Worm (Caenorhabditis elegans): Measurements from ENCODE around the gene C24H10.3.

C24H10.3 gene

DNA sequence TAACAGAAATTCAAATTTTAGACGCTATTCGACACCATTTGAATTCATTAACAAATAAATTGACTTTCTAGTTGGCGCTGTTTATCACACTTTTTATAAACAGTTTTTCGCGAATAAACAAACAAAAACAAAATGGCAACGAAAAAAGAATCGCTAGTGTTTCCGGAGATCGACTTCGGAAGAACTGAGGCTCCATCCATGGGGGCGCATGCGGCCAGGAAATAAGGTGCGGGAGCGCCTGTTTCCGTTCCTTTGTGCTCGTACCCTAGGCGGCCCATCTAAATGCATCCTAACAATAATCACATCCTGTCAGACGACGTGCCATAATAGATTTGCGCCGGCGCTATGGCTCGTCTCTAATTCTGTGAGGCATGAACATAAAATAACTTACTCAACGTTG, 23.2 kb downstream of the C24H10.3 start:
- TF ChIP-seq aly-2 (tag; optimal IDR thresholded peaks at IDR 0.05) (no peak), nhr-77 (tag; optimal IDR thresholded peaks at IDR 0.05) (no peak), nhr-43 (tag; optimal IDR thresholded peaks at IDR 0.05; ENCODE audit: poor library complexity, severe bottlenecking) (no peak), ama-1 (optimal IDR thresholded peaks at IDR 0.05) (no peak), unc-39 (tag; optimal IDR thresholded peaks at IDR 0.05) (no peak), nhr-25 (tag; optimal IDR thresholded peaks at IDR 0.05) (no peak), fos-1 (tag; optimal IDR thresholded peaks at IDR 0.05) (no peak), nhr-28 (tag; optimal IDR thresholded peaks at IDR 0.05) (no peak), ceh-16 (tag; optimal IDR thresholded peaks at IDR 0.05) (no peak), ztf-4 (tag; optimal IDR thresholded peaks at IDR 0.05) (no peak), lin-15B (tag; optimal IDR thresholded peaks at IDR 0.05) (no peak), elt-2 (tag; optimal IDR thresholded peaks at IDR 0.05) (no peak), nhr-76 (tag; optimal IDR thresholded peaks at IDR 0.05) (no peak)

DNA sequence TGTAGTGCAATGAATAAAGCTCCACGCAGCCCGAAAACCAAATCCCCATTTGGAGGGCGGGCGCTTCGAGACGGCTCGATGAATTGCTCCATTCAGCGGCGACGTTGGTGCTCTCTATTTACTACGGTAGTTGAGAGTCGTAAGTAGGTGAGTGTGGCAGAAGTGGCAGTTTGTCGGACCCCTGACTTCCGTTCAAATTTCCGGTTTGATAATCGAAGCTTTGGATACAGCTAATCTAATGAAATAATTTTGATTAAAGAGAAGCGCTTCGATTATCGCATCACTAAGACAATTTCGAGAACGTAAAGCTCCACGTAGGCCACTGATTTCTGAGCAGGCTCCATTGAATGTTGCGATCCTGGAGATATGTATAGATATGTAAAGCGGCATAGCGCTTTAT, 23.6 kb downstream of the C24H10.3 start, which contains the start of gene ets-5:
Gene ets-5, minus strand, starts transcription at position 32 of the 400 bp plus-strand sequence.
- TF ChIP-seq nfya-1 (tag; optimal IDR thresholded peaks at IDR 0.05; ENCODE audit: insufficient read depth) (no peak), mdl-1 (tag; optimal IDR thresholded peaks at IDR 0.05) (no peak), egl-27 (tag; optimal IDR thresholded peaks at IDR 0.05) (no peak), skn-1 (tag; optimal IDR thresholded peaks at IDR 0.05) (no peak), ztf-4 (tag; optimal IDR thresholded peaks at IDR 0.05) (no peak), unc-39 (tag; optimal IDR thresholded peaks at IDR 0.05) (no peak), lsy-12 (tag; optimal IDR thresholded peaks at IDR 0.05) (no peak), ama-1 (optimal IDR thresholded peaks at IDR 0.05) (no peak), elt-1 (tag; optimal IDR thresholded peaks at IDR 0.05) (no peak), nhr-28 (tag; optimal IDR thresholded peaks at IDR 0.05) (no peak), fos-1 (tag; optimal IDR thresholded peaks at IDR 0.05) (no peak), hmg-11 (tag; optimal IDR thresholded peaks at IDR 0.05) (no peak), nhr-77 (tag; optimal IDR thresholded peaks at IDR 0.05) (no peak), ceh-82 (tag; optimal IDR thresholded peaks at IDR 0.05) (no peak)

ce11 chrX:5085465-5085864, 24.6 kb downstream of the C24H10.3 start:
- TF ChIP-seq nhr-25 (tag; optimal IDR thresholded peaks at IDR 0.05) (peak; percentile 60), aly-2 (tag; optimal IDR thresholded peaks at IDR 0.05) (peak; percentile 16), hmg-11 (tag; optimal IDR thresholded peaks at IDR 0.05) (peak; percentile 89), nhr-11 (tag; optimal IDR thresholded peaks at IDR 0.05) (peak; percentile 72), elt-3 (tag; optimal IDR thresholded peaks at IDR 0.05) (peak in 1 of 3 experiments; percentile 40), lin-15B (tag; optimal IDR thresholded peaks at IDR 0.05) (peak; percentile 26), nhr-12 (tag; optimal IDR thresholded peaks at IDR 0.05) (no peak), elt-2 (tag; optimal IDR thresholded peaks at IDR 0.05) (peak; percentile 78), unc-62 (GFP tag; optimal IDR thresholded peaks at IDR 0.05) (peak; percentile 17), nhr-237 (tag; optimal IDR thresholded peaks at IDR 0.05) (no peak), daf-12 (tag; optimal IDR thresholded peaks at IDR 0.05) (no peak), egl-5 (tag; optimal IDR thresholded peaks at IDR 0.05) (peak; percentile 57), fkh-10 (GFP tag; optimal IDR thresholded peaks at IDR 0.05) (no peak), ztf-4 (tag; optimal IDR thresholded peaks at IDR 0.05) (no peak), nhr-23 (tag; optimal IDR thresholded peaks at IDR 0.05) (peak; percentile 45), zag-1 (tag; optimal IDR thresholded peaks at IDR 0.05) (no peak), ama-1 (optimal IDR thresholded peaks at IDR 0.05) (no peak), elt-1 (tag; optimal IDR thresholded peaks at IDR 0.05) (no peak), snpc-4 (tag; optimal IDR thresholded peaks at IDR 0.05) (peak; percentile 26), pha-4 (tag; optimal IDR thresholded peaks at IDR 0.05) (peak; percentile 75), nhr-28 (tag; optimal IDR thresholded peaks at IDR 0.05) (no peak), ceh-9 (tag; optimal IDR thresholded peaks at IDR 0.05) (no peak), ceh-16 (tag; optimal IDR thresholded peaks at IDR 0.05) (no peak), mdl-1 (tag; optimal IDR thresholded peaks at IDR 0.05) (no peak), R02D3.7 (tag; optimal IDR thresholded peaks at IDR 0.05) (peak; percentile 39), egl-27 (tag; optimal IDR thresholded peaks at IDR 0.05) (peak; percentile 85), ceh-28 (tag; optimal IDR thresholded peaks at IDR 0.05) (peak; percentile 28), ZK546.5 (tag; optimal IDR thresholded peaks at IDR 0.05) (no peak), sea-2 (GFP tag; optimal IDR thresholded peaks at IDR 0.05) (peak; percentile 3), ceh-82 (tag; optimal IDR thresholded peaks at IDR 0.05) (peak; percentile 36), unc-39 (tag; optimal IDR thresholded peaks at IDR 0.05) (peak; percentile 61), tbx-2 (tag; optimal IDR thresholded peaks at IDR 0.05) (peak; percentile 84), pqm-1 (tag; optimal IDR thresholded peaks at IDR 0.05) (no peak), eor-1 (tag; optimal IDR thresholded peaks at IDR 0.05) (peak in 1 of 2 experiments; percentile 37), lin-39 (tag; optimal IDR thresholded peaks at IDR 0.05) (peak; percentile 84), nhr-43 (tag; optimal IDR thresholded peaks at IDR 0.05; ENCODE audit: poor library complexity, severe bottlenecking) (peak; percentile 86), skn-1 (tag; optimal IDR thresholded peaks at IDR 0.05) (peak; percentile 52), nhr-77 (tag; optimal IDR thresholded peaks at IDR 0.05) (peak; percentile 67), nhr-76 (tag; optimal IDR thresholded peaks at IDR 0.05) (peak; percentile 23), nfya-1 (tag; optimal IDR thresholded peaks at IDR 0.05; ENCODE audit: insufficient read depth) (peak; percentile 80), nhr-67 (tag; optimal IDR thresholded peaks at IDR 0.05) (no peak), fos-1 (tag; optimal IDR thresholded peaks at IDR 0.05) (peak; percentile 29), lsy-12 (tag; optimal IDR thresholded peaks at IDR 0.05) (peak; percentile 86), ztf-11 (tag; optimal IDR thresholded peaks at IDR 0.05) (peak; percentile 48), jun-1 (tag; optimal IDR thresholded peaks at IDR 0.05) (peak; percentile 64), fkh-2 (tag; optimal IDR thresholded peaks at IDR 0.05) (no peak)
